Worm (Caenorhabditis elegans) whole organism, L3 larva: Measurements from ENCODE around the gene C09F5.3.
A peak's percentile ranks its signal among the peaks of the same experiment; 100 is the strongest.

Source experiments
- R02D3.7 ChIP-seq: fragments of 150-350 bp; optimal IDR thresholded peaks from 2 replicates; lab custom pipeline; 2014; ENCODE audit warnings: missing biosample characterization, missing genetic modification characterization
- ZK546.5 ChIP-seq: sonication (generic microtip); optimal IDR thresholded peaks from 2 replicates; lab custom pipeline; 2017; ENCODE audit warnings: missing biosample characterization, missing genetic modification characterization
- aly-2 ChIP-seq: fragments of 150-350 bp; optimal IDR thresholded peaks from 2 replicates; lab custom pipeline; 2014; ENCODE audit warnings: missing biosample characterization, missing genetic modification characterization
- ceh-16 ChIP-seq: sonication (generic microtip); optimal IDR thresholded peaks from 2 replicates; lab custom pipeline; 2017; ENCODE audit warnings: missing biosample characterization, missing genetic modification characterization
- ceh-28 ChIP-seq: fragments of 150-350 bp; optimal IDR thresholded peaks from 2 replicates; lab custom pipeline; 2014; ENCODE audit warnings: missing biosample characterization, missing genetic modification reagents, missing genetic modification characterization
- ceh-82 ChIP-seq: fragments of 150-350 bp; optimal IDR thresholded peaks from 2 replicates; lab custom pipeline; 2014; ENCODE audit warnings: missing biosample characterization, missing genetic modification characterization
- ceh-9 ChIP-seq: sonication (generic microtip); optimal IDR thresholded peaks from 2 replicates; lab custom pipeline; 2018; ENCODE audit warnings: missing biosample characterization, missing genetic modification characterization
- daf-12 ChIP-seq: fragments of 150-350 bp; optimal IDR thresholded peaks from 2 replicates; lab custom pipeline; 2014; ENCODE audit warnings: missing biosample characterization, missing genetic modification reagents, missing genetic modification characterization
- egl-27 ChIP-seq: sonication (generic microtip); optimal IDR thresholded peaks from 4 replicates; lab custom pipeline; 2017; ENCODE audit warnings: missing biosample characterization, missing genetic modification reagents, missing genetic modification characterization
- elt-2 ChIP-seq: sonication (generic microtip); optimal IDR thresholded peaks from 2 replicates; lab custom pipeline; 2016; ENCODE audit warnings: missing genetic modification reagents, mild to moderate bottlenecking, missing genetic modification characterization, missing compliant biosample characterization
- eor-1 ChIP-seq, 2 experiments: fragments of 150-350 bp; optimal IDR thresholded peaks; 2 replicates each; lab custom pipeline; 2014 to 2018; ENCODE audit warnings: missing biosample characterization in 2 of 2, missing genetic modification characterization in 2 of 2
- hmg-11 ChIP-seq: sonication (generic microtip); optimal IDR thresholded peaks from 2 replicates; lab custom pipeline; 2016; ENCODE audit warnings: missing genetic modification characterization, missing compliant biosample characterization
- jun-1 ChIP-seq: fragments of 150-350 bp; optimal IDR thresholded peaks from 2 replicates; lab custom pipeline; 2014; ENCODE audit warnings: missing biosample characterization, missing genetic modification reagents, missing genetic modification characterization
- lin-15B ChIP-seq: fragments of 150-350 bp; optimal IDR thresholded peaks from 2 replicates; lab custom pipeline; 2014; ENCODE audit warnings: missing biosample characterization, missing genetic modification characterization
- lin-39 ChIP-seq: fragments of 150-350 bp; optimal IDR thresholded peaks from 2 replicates; lab custom pipeline; 2018; ENCODE audit warnings: missing biosample characterization, missing genetic modification reagents, missing genetic modification characterization
- mdl-1 ChIP-seq: fragments of 150-350 bp; optimal IDR thresholded peaks from 2 replicates; lab custom pipeline; 2014; ENCODE audit warnings: missing biosample characterization, missing genetic modification characterization
- mml-1 ChIP-seq: fragments of 150-350 bp; sonication (generic microtip); optimal IDR thresholded peaks from 3 replicates; lab custom pipeline; 2014; ENCODE audit warnings: missing biosample characterization, missing genetic modification characterization
- nfya-1 ChIP-seq: sonication (generic microtip); optimal IDR thresholded peaks from 2 replicates; lab custom pipeline; 2017; ENCODE audit warnings: missing genetic modification characterization, mild to moderate bottlenecking, missing compliant biosample characterization, antibody characterized with exemption, moderate library complexity; ENCODE audit not compliant: insufficient read depth
- nhr-11 ChIP-seq: fragments of 150-350 bp; optimal IDR thresholded peaks from 2 replicates; lab custom pipeline; 2014; ENCODE audit warnings: missing biosample characterization, missing genetic modification characterization
- nhr-12 ChIP-seq: fragments of 150-350 bp; optimal IDR thresholded peaks from 2 replicates; lab custom pipeline; 2014; ENCODE audit warnings: missing biosample characterization, missing genetic modification characterization
- nhr-23 ChIP-seq: fragments of 150-350 bp; optimal IDR thresholded peaks from 2 replicates; lab custom pipeline; 2014; ENCODE audit warnings: missing biosample characterization, missing genetic modification reagents, missing genetic modification characterization
- nhr-237 ChIP-seq: fragments of 150-350 bp; optimal IDR thresholded peaks from 2 replicates; lab custom pipeline; 2014; ENCODE audit warnings: missing biosample characterization, missing genetic modification characterization
- nhr-25 ChIP-seq: sonication (generic microtip); optimal IDR thresholded peaks from 2 replicates; lab custom pipeline; 2017; ENCODE audit warnings: missing biosample characterization, missing genetic modification characterization
- nhr-28 ChIP-seq: fragments of 150-350 bp; optimal IDR thresholded peaks from 2 replicates; lab custom pipeline; 2014; ENCODE audit warnings: missing biosample characterization, missing genetic modification characterization
- nhr-67 ChIP-seq: fragments of 150-350 bp; optimal IDR thresholded peaks from 2 replicates; lab custom pipeline; 2014; ENCODE audit warnings: missing biosample characterization, missing genetic modification characterization
- nhr-76 ChIP-seq: fragments of 150-350 bp; sonication (generic microtip); optimal IDR thresholded peaks from 5 replicates; lab custom pipeline; 2014; ENCODE audit warnings: missing biosample characterization, missing genetic modification characterization
- pha-4 ChIP-seq: fragments of 150-350 bp; optimal IDR thresholded peaks from 2 replicates; lab custom pipeline; 2014; ENCODE audit warnings: missing biosample characterization, missing genetic modification reagents, missing genetic modification characterization
- pqm-1 ChIP-seq: fragments of 150-350 bp; optimal IDR thresholded peaks from 2 replicates; lab custom pipeline; 2017; ENCODE audit warnings: missing biosample characterization, missing genetic modification characterization, inconsistent platforms
- sea-2 ChIP-seq: fragments of 150-350 bp; sonication (generic microtip); optimal IDR thresholded peaks from 4 replicates; lab custom pipeline; 2014; ENCODE audit warnings: missing biosample characterization, missing genetic modification reagents, missing genetic modification characterization
- snpc-4 ChIP-seq: fragments of 150-350 bp; optimal IDR thresholded peaks from 2 replicates; lab custom pipeline; 2014; ENCODE audit warnings: missing biosample characterization, missing genetic modification characterization
- tbx-2 ChIP-seq: sonication (generic microtip); optimal IDR thresholded peaks from 2 replicates; lab custom pipeline; 2016; ENCODE audit warnings: mild to moderate bottlenecking, missing genetic modification characterization, missing compliant biosample characterization
- unc-39 ChIP-seq: sonication (generic microtip); optimal IDR thresholded peaks from 4 replicates; lab custom pipeline; 2017; ENCODE audit warnings: missing biosample characterization, missing genetic modification characterization
- unc-62 ChIP-seq: fragments of 150-350 bp; sonication (generic microtip); optimal IDR thresholded peaks from 4 replicates; lab custom pipeline; 2014; ENCODE audit warnings: missing biosample characterization, missing genetic modification reagents, missing genetic modification characterization
- zag-1 ChIP-seq: fragments of 150-350 bp; optimal IDR thresholded peaks from 2 replicates; lab custom pipeline; 2014; ENCODE audit warnings: missing biosample characterization, missing genetic modification characterization
- ztf-11 ChIP-seq: fragments of 150-350 bp; optimal IDR thresholded peaks from 2 replicates; lab custom pipeline; 2014; ENCODE audit warnings: missing biosample characterization, missing genetic modification characterization
- ztf-4 ChIP-seq: fragments of 150-350 bp; optimal IDR thresholded peaks from 2 replicates; lab custom pipeline; 2014; ENCODE audit warnings: missing biosample characterization, missing genetic modification characterization

Gene C09F5.3

DNA sequence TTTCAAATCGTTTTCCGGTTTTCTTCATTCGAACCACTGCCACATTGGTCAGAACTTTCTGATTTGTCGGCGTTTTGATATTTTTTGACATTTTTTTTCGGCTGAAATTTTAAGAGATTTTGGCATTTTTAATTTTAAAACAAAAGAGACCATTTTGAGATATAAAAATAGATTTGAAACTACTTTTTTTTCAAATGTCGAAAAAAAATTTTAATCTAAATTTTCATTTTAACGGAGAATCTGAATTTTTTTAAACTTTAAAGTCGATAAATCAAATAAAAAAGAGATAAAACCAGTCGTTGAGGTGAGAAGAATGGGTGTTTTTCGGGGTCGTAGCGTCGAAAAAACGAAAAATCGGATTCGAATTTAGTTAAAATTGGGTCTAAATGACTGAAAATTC, 26.7 kb downstream of the C09F5.3 start, which contains the start of gene sbds-1:
Gene sbds-1, minus strand, starts transcription at position 101 of the 400 bp plus-strand sequence.
- TF ChIP-seq nhr-25 (no peak), snpc-4 (tag; lab: Kevin White, UChicago) (no peak), nhr-237 (no peak)

DNA sequence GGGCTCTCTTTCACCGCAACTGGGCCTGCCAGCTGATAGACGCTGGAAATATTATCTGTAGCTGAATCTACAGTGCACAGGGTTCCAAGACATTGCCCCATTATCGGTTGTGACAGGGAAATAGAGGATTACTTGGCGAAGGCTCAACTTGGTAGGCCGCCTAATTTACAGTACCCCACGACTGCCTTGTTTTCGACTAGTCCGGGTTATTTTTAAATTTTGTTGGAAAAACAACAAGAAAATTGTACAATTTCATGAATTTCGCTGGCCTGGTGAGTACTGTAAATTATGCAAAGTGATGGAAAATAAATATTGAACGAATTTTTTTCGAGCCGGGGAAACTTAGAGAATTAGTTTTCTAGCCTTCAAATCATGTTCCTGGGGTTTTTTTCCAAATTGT, 29.0 kb downstream of the C09F5.3 start, which contains the start of gene T19C3.7:
Gene T19C3.7, minus strand, starts transcription at position 101 of the 400 bp plus-strand sequence.
- TF ChIP-seq pqm-1 (tag; lab: Kevin White, UChicago) = no peak
- TF ChIP-seq nhr-12 (tag; lab: Kevin White, UChicago) = no peak
- TF ChIP-seq nhr-28 = no peak
- TF ChIP-seq nhr-23 (tag; lab: Kevin White, UChicago) = no peak
- TF ChIP-seq nhr-76 (tag; lab: Kevin White, UChicago) = no peak
- TF ChIP-seq unc-39 (tag; lab: Kevin White, UChicago) = no peak

DNA sequence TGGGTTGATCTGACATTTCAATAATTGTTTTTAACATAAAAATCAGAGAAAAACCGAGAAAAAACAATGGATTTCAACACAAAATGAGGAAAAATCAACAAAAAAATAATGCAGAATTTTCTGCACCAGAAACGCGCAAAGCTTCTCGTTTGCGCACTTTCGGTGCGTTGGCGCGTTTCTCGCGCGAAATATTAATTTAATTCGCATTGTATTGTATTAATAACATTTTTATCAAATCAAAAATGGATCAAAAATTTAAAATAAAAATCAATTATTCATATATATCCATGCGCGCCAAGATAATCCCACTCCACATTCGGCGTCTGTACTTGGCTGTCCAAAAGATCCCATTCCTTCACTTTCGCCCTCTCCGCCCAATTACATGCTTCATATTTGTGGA, 30.4 kb downstream of the C09F5.3 start, which contains the start of gene fem-2:
Gene fem-2, minus strand, starts transcription at position 9 of the 400 bp plus-strand sequence.
- TF ChIP-seq lin-39 (peak; percentile 8), mml-1 (tag; lab: Kevin White, UChicago) (no peak), lin-15B (peak; percentile 22), snpc-4 (tag; lab: Kevin White, UChicago) (peak; percentile 11), hmg-11 (tag; lab: Kevin White, UChicago) (peak; percentile 56), nfya-1 (tag; lab: Kevin White, UChicago) (peak; percentile 41), ceh-9 (tag; lab: Kevin White, UChicago) (no peak), nhr-23 (tag; lab: Kevin White, UChicago) (peak; percentile 23), pha-4 (tag; lab: Kevin White, UChicago) (peak; percentile 46)
- TF ChIP-seq, all 47 proteins: peak for 7

- TF ChIP-seq ztf-4 = no peak
- TF ChIP-seq nhr-28 = no peak
- no peak for TF ChIP-seq ztf-11 (tag; lab: Kevin White, UChicago)
- no peak for TF ChIP-seq nhr-12 (tag; lab: Kevin White, UChicago)
- TF ChIP-seq nhr-67 (tag; lab: Kevin White, UChicago) = no peak
- TF ChIP-seq elt-2 (tag; lab: Kevin White, UChicago) = no peak
- TF ChIP-seq pha-4 (tag; lab: Kevin White, UChicago) = no peak
- no peak for TF ChIP-seq jun-1 (tag; lab: Kevin White, UChicago)
- no peak for TF ChIP-seq zag-1
- TF ChIP-seq ZK546.5 (tag; lab: Kevin White, UChicago) = no peak
- TF ChIP-seq aly-2 (tag; lab: Kevin White, UChicago) = no peak
- TF ChIP-seq ceh-9 (tag; lab: Kevin White, UChicago) = no peak
- TF ChIP-seq egl-27 = no peak
- no peak for TF ChIP-seq ceh-82 (tag; lab: Kevin White, UChicago)
- no peak for TF ChIP-seq eor-1 (tag; optimal IDR thresholded peaks at IDR 0.05; lab: Kevin White, UChicago)
- no peak for TF ChIP-seq nfya-1 (tag; lab: Kevin White, UChicago)
- TF ChIP-seq sea-2 (GFP tag; lab: Kevin White, UChicago) = no peak
- no peak for TF ChIP-seq R02D3.7 (tag; lab: Kevin White, UChicago)
Measured at ce11 chrIII:631421-631820, 33.6 kb downstream of the C09F5.3 start, which contains the start of gene T19C3.6. Gene T19C3.6 (minus strand): TSS chrIII:631521.

DNA sequence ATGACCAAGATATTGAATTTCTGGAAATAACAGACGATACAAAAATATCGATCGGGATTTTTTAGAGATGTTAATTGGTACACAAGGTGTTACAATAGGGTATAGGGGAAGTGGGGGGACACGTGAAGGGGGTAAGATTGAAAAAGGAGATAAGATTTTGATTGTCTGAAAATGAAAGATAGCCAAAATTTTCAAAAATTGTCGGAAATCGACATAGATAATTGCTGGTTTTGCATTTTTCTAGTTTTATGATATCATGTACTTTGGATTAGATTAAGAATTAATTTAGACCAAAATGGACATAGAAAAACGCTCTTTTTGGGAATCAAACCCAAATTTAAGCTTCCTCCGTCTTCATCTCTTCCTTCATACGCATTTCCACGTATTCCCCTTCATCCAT, 37.2 kb downstream of the C09F5.3 start, which contains the start of gene T19C3.5:
Gene T19C3.5, minus strand, starts transcription at position 101 of the 400 bp plus-strand sequence.
- TF ChIP-seq unc-39 (tag; lab: Kevin White, UChicago) = no peak
- no peak for TF ChIP-seq nhr-237
- no peak for TF ChIP-seq elt-2 (tag; lab: Kevin White, UChicago)
- TF ChIP-seq tbx-2 (tag; lab: Kevin White, UChicago) = no peak
- no peak for TF ChIP-seq ceh-16 (tag; lab: Kevin White, UChicago)
- no peak for TF ChIP-seq ceh-82 (tag; lab: Kevin White, UChicago)
- TF ChIP-seq eor-1 (tag; optimal IDR thresholded peaks at IDR 0.05; lab: Kevin White, UChicago) = no peak

DNA sequence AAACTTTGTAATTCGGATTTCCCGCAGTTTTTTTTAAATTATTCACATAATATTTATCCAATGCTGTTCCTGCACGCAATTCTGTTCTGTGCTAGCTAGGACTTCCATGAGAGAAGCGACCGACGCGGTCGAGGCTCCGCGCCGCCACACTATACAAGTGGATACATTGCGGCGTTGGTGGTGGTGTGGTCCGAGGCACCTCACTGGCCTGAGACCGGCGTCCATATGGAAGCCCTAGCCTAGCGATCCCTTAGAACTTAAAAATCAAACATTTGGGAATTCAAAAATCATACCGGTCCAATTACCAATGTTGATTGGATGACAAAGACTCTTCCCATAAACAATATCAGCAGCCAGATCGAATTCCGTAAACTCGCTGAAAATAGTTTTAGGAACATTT, 39.0 kb downstream of the C09F5.3 start:
- TF ChIP-seq pqm-1 (tag; lab: Kevin White, UChicago) (no peak), ceh-28 (tag; lab: Kevin White, UChicago) (no peak), R02D3.7 (tag; lab: Kevin White, UChicago) (no peak), daf-12 (tag; lab: Kevin White, UChicago) (no peak), nhr-67 (tag; lab: Kevin White, UChicago) (no peak), nhr-11 (tag; lab: Kevin White, UChicago) (no peak), nhr-237 (no peak), mdl-1 (tag; lab: Kevin White, UChicago) (no peak), ztf-11 (tag; lab: Kevin White, UChicago) (no peak), unc-62 (GFP tag; lab: Kevin White, UChicago) (no peak), ceh-82 (tag; lab: Kevin White, UChicago) (no peak), nhr-76 (tag; lab: Kevin White, UChicago) (no peak)
- TF ChIP-seq, all 47 proteins: peak for 0
